Fruit fly (Drosophila melanogaster) whole organism, prepupa: ENCODE measurements around the gene CG17776.

Source experiments
- CG10631 ChIP-seq: fragments of 200-800 bp; sonication (Bioruptor generic); optimal IDR thresholded peaks from 2 replicates; lab custom pipeline; 2016; ENCODE audit warnings: missing biosample characterization, missing genetic modification characterization
- CG11762 ChIP-seq: fragments of 200-800 bp; sonication (Bioruptor generic); optimal IDR thresholded peaks from 3 replicates; lab custom pipeline; 2016; ENCODE audit warnings: missing biosample characterization, missing genetic modification characterization; ENCODE audit not compliant: insufficient read depth
- CG11902 ChIP-seq: fragments of 200-800 bp; sonication (Bioruptor generic); optimal IDR thresholded peaks from 3 replicates; lab custom pipeline; 2016; ENCODE audit warnings: missing biosample characterization, missing genetic modification characterization
- CG15336 ChIP-seq: fragments of 200-800 bp; sonication (Bioruptor generic); IDR thresholded peaks from 2 replicates; pipeline ENCODE4 v1.3.6; 2022; ENCODE audit warnings: missing biosample characterization, missing genetic modification characterization
- CG1621 ChIP-seq: fragments of 200-800 bp; sonication (Bioruptor generic); optimal IDR thresholded peaks from 3 replicates; lab custom pipeline; 2018; ENCODE audit warnings: missing biosample characterization, mild to moderate bottlenecking, missing genetic modification characterization
- CG16779 ChIP-seq: fragments of 200-800 bp; sonication (Bioruptor generic); optimal IDR thresholded peaks from 3 replicates; lab custom pipeline; 2017; ENCODE audit warnings: missing biosample characterization, mild to moderate bottlenecking, missing genetic modification characterization
- CG3032 ChIP-seq: fragments of 200-800 bp; optimal IDR thresholded peaks from 2 replicates; lab custom pipeline; 2019; ENCODE audit warnings: missing biosample characterization, mild to moderate bottlenecking, missing genetic modification characterization, moderate library complexity
- CG31627 ChIP-seq: fragments of 200-800 bp; sonication (Bioruptor generic); optimal IDR thresholded peaks from 3 replicates; lab custom pipeline; 2016; ENCODE audit warnings: missing biosample characterization, missing genetic modification characterization
- CG32006 ChIP-seq: fragments of 200-800 bp; sonication (Bioruptor generic); optimal IDR thresholded peaks from 3 replicates; lab custom pipeline; 2017; ENCODE audit warnings: missing biosample characterization, mild to moderate bottlenecking, missing genetic modification characterization
- CG34406 ChIP-seq: fragments of 200-800 bp; sonication (Bioruptor generic); optimal IDR thresholded peaks from 3 replicates; lab custom pipeline; 2016; ENCODE audit warnings: missing biosample characterization, missing genetic modification characterization
- CG3919 ChIP-seq: fragments of 200-800 bp; sonication (Bioruptor generic); optimal IDR thresholded peaks from 3 replicates; lab custom pipeline; 2016; ENCODE audit warnings: missing biosample characterization, missing genetic modification characterization
- CG6163 ChIP-seq: fragments of 200-800 bp; sonication (Bioruptor generic); IDR thresholded peaks from 3 replicates; pipeline ENCODE4 v1.3.6; 2022; ENCODE audit warnings: missing biosample characterization, missing genetic modification characterization
- CG6276 ChIP-seq: fragments of 200-800 bp; sonication (Bioruptor generic); optimal IDR thresholded peaks from 2 replicates; lab custom pipeline; 2017; ENCODE audit warnings: missing biosample characterization, mild to moderate bottlenecking, missing genetic modification characterization
- CG6792 ChIP-seq: fragments of 200-800 bp; sonication (Bioruptor generic); optimal IDR thresholded peaks from 3 replicates; lab custom pipeline; 2016; ENCODE audit warnings: missing biosample characterization, missing genetic modification characterization
- CG7368 ChIP-seq: fragments of 200-800 bp; sonication (Bioruptor generic); optimal IDR thresholded peaks from 3 replicates; lab custom pipeline; 2016; ENCODE audit warnings: missing biosample characterization, missing genetic modification characterization
- CG8119 ChIP-seq: fragments of 200-800 bp; sonication (Bioruptor generic); IDR thresholded peaks from 3 replicates; pipeline ENCODE4 v1.3.6; 2022; ENCODE audit warnings: missing biosample characterization, missing genetic modification characterization
- CG8632 ChIP-seq: fragments of 200-800 bp; sonication (Bioruptor generic); optimal IDR thresholded peaks from 3 replicates; lab custom pipeline; 2016; ENCODE audit warnings: missing biosample characterization, missing genetic modification characterization
- CG9139 ChIP-seq: fragments of 200-800 bp; sonication (Bioruptor generic); optimal IDR thresholded peaks from 3 replicates; lab custom pipeline; 2017; ENCODE audit warnings: missing biosample characterization, mild to moderate bottlenecking, missing genetic modification characterization
- Eip75B ChIP-seq: fragments of 200-800 bp; sonication (Bioruptor generic); optimal IDR thresholded peaks from 3 replicates; lab custom pipeline; 2016; ENCODE audit warnings: missing biosample characterization, missing genetic modification characterization
- Eip78C ChIP-seq: fragments of 200-800 bp; sonication (Bioruptor generic); peaks from one replicate; lab custom pipeline; 2016; ENCODE audit warnings: missing biosample characterization, missing genetic modification characterization
- Eip93F ChIP-seq: fragments of 200-800 bp; sonication (Bioruptor generic); optimal IDR thresholded peaks from 2 replicates; lab custom pipeline; 2016; ENCODE audit warnings: missing biosample characterization, mild to moderate bottlenecking, missing genetic modification characterization
- Ets21C ChIP-seq: fragments of 200-800 bp; sonication (Bioruptor generic); optimal IDR thresholded peaks from 3 replicates; lab custom pipeline; 2016; ENCODE audit warnings: missing biosample characterization, missing genetic modification characterization
- Ets96B ChIP-seq: fragments of 200-800 bp; optimal IDR thresholded peaks from 2 replicates; lab custom pipeline; 2019; ENCODE audit warnings: missing biosample characterization, mild to moderate bottlenecking, missing genetic modification characterization, moderate library complexity
- Gug ChIP-seq: fragments of 200-800 bp; sonication (Bioruptor generic); IDR thresholded peaks from 2 replicates; pipeline ENCODE4 v1.3.6; 2022; ENCODE audit warnings: missing biosample characterization, missing genetic modification characterization
- Hr39 ChIP-seq: fragments of 200-800 bp; sonication (Bioruptor generic); optimal IDR thresholded peaks from 2 replicates; lab custom pipeline; 2016; ENCODE audit warnings: missing biosample characterization, missing genetic modification characterization
- Lpt ChIP-seq: fragments of 200-800 bp; sonication (Bioruptor generic); optimal IDR thresholded peaks from 3 replicates; lab custom pipeline; 2016; ENCODE audit warnings: missing biosample characterization, missing genetic modification characterization
- OdsH ChIP-seq: fragments of 200-800 bp; sonication (Bioruptor generic); optimal IDR thresholded peaks from 3 replicates; lab custom pipeline; 2016; ENCODE audit warnings: missing biosample characterization, missing genetic modification characterization
- Smox ChIP-seq: fragments of 200-800 bp; sonication (Bioruptor generic); optimal IDR thresholded peaks from 3 replicates; lab custom pipeline; 2016; ENCODE audit warnings: missing biosample characterization, missing genetic modification characterization
- Sox14 ChIP-seq: fragments of 200-800 bp; sonication (Bioruptor generic); optimal IDR thresholded peaks from 3 replicates; lab custom pipeline; 2016; ENCODE audit warnings: missing biosample characterization, missing genetic modification characterization
- Sox15 ChIP-seq: fragments of 200-800 bp; sonication (Bioruptor generic); optimal IDR thresholded peaks from 3 replicates; lab custom pipeline; 2016; ENCODE audit warnings: missing biosample characterization, missing genetic modification characterization
- acj6 ChIP-seq: fragments of 200-800 bp; sonication (Bioruptor generic); optimal IDR thresholded peaks from 3 replicates; lab custom pipeline; 2016; ENCODE audit warnings: missing biosample characterization, missing genetic modification characterization
- cyc ChIP-seq: fragments of 200-800 bp; sonication (Bioruptor generic); optimal IDR thresholded peaks from 3 replicates; lab custom pipeline; 2016; ENCODE audit warnings: missing biosample characterization, missing genetic modification characterization
- dac ChIP-seq: fragments of 200-800 bp; sonication (Bioruptor generic); optimal IDR thresholded peaks from 2 replicates; lab custom pipeline; 2017; ENCODE audit warnings: missing biosample characterization, mild to moderate bottlenecking, missing genetic modification characterization
- dsx ChIP-seq: fragments of 200-800 bp; optimal IDR thresholded peaks from 3 replicates; lab custom pipeline; 2019; ENCODE audit warnings: missing biosample characterization, mild to moderate bottlenecking, missing genetic modification characterization, moderate library complexity; ENCODE audit not compliant: poor library complexity, severe bottlenecking
- eg ChIP-seq: fragments of 200-800 bp; sonication (Bioruptor generic); IDR thresholded peaks from 3 replicates; pipeline ENCODE4 v1.3.6; 2022; ENCODE audit warnings: missing biosample characterization, missing genetic modification characterization
- esn ChIP-seq: fragments of 200-800 bp; sonication (Bioruptor generic); optimal IDR thresholded peaks from 2 replicates; lab custom pipeline; 2016; ENCODE audit warnings: missing biosample characterization, mild to moderate bottlenecking, missing genetic modification characterization, moderate library complexity
- fd85E ChIP-seq: fragments of 200-800 bp; sonication (Bioruptor generic); optimal IDR thresholded peaks from 3 replicates; lab custom pipeline; 2016; ENCODE audit warnings: missing biosample characterization, missing genetic modification characterization
- fkh ChIP-seq: fragments of 200-800 bp; sonication (Bioruptor generic); optimal IDR thresholded peaks from 3 replicates; lab custom pipeline; 2017; ENCODE audit warnings: missing biosample characterization, mild to moderate bottlenecking, missing genetic modification characterization, moderate library complexity
- lz ChIP-seq: fragments of 200-800 bp; sonication (Bioruptor generic); optimal IDR thresholded peaks from 3 replicates; lab custom pipeline; 2016; ENCODE audit warnings: missing biosample characterization, missing genetic modification characterization
- net ChIP-seq: fragments of 200-800 bp; sonication (Bioruptor generic); optimal IDR thresholded peaks from 3 replicates; lab custom pipeline; 2016; ENCODE audit warnings: missing biosample characterization, missing genetic modification characterization
- pdm3 ChIP-seq: fragments of 200-800 bp; sonication (Bioruptor generic); optimal IDR thresholded peaks from 3 replicates; lab custom pipeline; 2016; ENCODE audit warnings: missing biosample characterization, missing genetic modification characterization
- salr ChIP-seq, 2 experiments: fragments of 200-800 bp; sonication (Bioruptor generic); optimal IDR thresholded peaks; 3 replicates each; lab custom pipeline; 2016 to 2018; ENCODE audit warnings: missing biosample characterization in 2 of 2, missing genetic modification characterization in 2 of 2, mild to moderate bottlenecking in 1 of 2
- ss ChIP-seq, 2 experiments: fragments of 200-800 bp; sonication (Bioruptor generic); optimal IDR thresholded peaks; 2 replicates in 1 of 2; 3 replicates in 1 of 2; lab custom pipeline; 2017 to 2018; ENCODE audit warnings: mild to moderate bottlenecking in 2 of 2, missing biosample characterization in 2 of 2, missing genetic modification characterization in 2 of 2, moderate library complexity in 1 of 2
- svp ChIP-seq: fragments of 200-800 bp; sonication (Bioruptor generic); peaks from one replicate; lab custom pipeline; 2016; ENCODE audit warnings: missing biosample characterization, missing genetic modification characterization
- topi ChIP-seq: fragments of 200-800 bp; sonication (Bioruptor generic); optimal IDR thresholded peaks from 3 replicates; lab custom pipeline; 2016; ENCODE audit warnings: missing biosample characterization, missing genetic modification characterization
- vri ChIP-seq: fragments of 200-800 bp; sonication (Bioruptor generic); optimal IDR thresholded peaks from 3 replicates; lab custom pipeline; 2016; ENCODE audit warnings: missing biosample characterization, mild to moderate bottlenecking, missing genetic modification characterization

Gene CG17776

DNA sequence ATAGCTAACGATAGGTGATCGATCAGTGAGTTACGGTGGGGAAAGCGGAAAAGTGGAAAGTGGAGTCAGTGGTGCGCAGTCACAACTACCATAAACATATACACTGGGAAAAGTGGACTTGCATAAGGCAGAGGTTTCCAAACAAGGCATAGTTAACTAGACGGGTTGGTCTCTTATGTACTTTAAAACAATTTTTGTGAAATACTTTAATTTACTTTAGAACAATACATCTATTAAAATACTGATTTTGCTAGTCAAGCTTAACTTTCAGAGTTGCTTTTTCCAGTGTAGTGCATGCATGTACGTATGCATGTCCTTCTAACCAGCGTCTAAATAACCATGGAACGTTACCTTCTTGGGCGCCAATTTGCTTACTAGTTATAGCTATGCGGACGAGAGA is 35.4 kb downstream of the CG17776 start (continued):
- TF ChIP-seq CG10631 (GFP tag; lab: Kevin White, UChicago) (peak; percentile 9), CG11902 (no peak), Eip93F (no peak), eg (GFP tag; lab: Robert Waterston, UW) (peak; percentile 54; the same call in 2 of the 3 replicates), CG9139 (GFP tag; lab: Kevin White, UChicago) (no peak), CG8632 (GFP tag; lab: Kevin White, UChicago) (no peak), Hr39 (GFP tag; lab: Kevin White, UChicago) (no peak), Sox15 (GFP tag; lab: Kevin White, UChicago) (no peak), vri (GFP tag; lab: Kevin White, UChicago) (no peak), CG7368 (no peak), esn (GFP tag; lab: Kevin White, UChicago) (peak; percentile 15), CG15336 (GFP tag; lab: Robert Waterston, UW) (peak; percentile 57), dsx (GFP tag; lab: Kevin White, UChicago) (no peak), pdm3 (no peak), CG6792 (GFP tag; lab: Kevin White, UChicago) (no peak), Gug (GFP tag; lab: Robert Waterston, UW) (no peak), CG34406 (GFP tag; lab: Kevin White, UChicago) (no peak), Lpt (GFP tag; lab: Kevin White, UChicago) (peak; percentile 20), OdsH (GFP tag; lab: Kevin White, UChicago) (peak; percentile 43), CG6163 (GFP tag; lab: Robert Waterston, UW) (peak; percentile 58; the same call in 2 of the 3 replicates), CG3919 (GFP tag; lab: Kevin White, UChicago) (peak; percentile 38)
- TF ChIP-seq, all 60 proteins: peak for 23

- TF ChIP-seq Smox (GFP tag; lab: Kevin White, UChicago) (no peak), Ets96B (tag; lab: Kevin White, UChicago) (no peak), salr (GFP tag; optimal IDR thresholded peaks at IDR 0.05; lab: Kevin White, UChicago) (no peak), CG6276 (no peak), CG8632 (GFP tag; lab: Kevin White, UChicago) (no peak), ss (GFP tag; optimal IDR thresholded peaks at IDR 0.05; lab: Kevin White, UChicago) (no peak), CG32006 (GFP tag; lab: Kevin White, UChicago) (no peak), Lpt (GFP tag; lab: Kevin White, UChicago) (no peak)
Observed at dm6 chrX:2221598-2221997, 37.1 kb downstream of the CG17776 start.

- TF ChIP-seq CG8119 (GFP tag; lab: Robert Waterston, UW): peak; percentile 84
- TF ChIP-seq fd85E: no peak
- TF ChIP-seq Lpt (GFP tag; lab: Kevin White, UChicago): peak; percentile 70
- peak; percentile 96 for TF ChIP-seq svp (GFP tag; lab: Kevin White, UChicago)
- TF ChIP-seq CG1621 (tag; lab: Kevin White, UChicago): peak; percentile 73
- peak; percentile 81 for TF ChIP-seq CG6792 (GFP tag; lab: Kevin White, UChicago)
- TF ChIP-seq OdsH (GFP tag; lab: Kevin White, UChicago): no peak
- peak; percentile 90 for TF ChIP-seq Ets96B (tag; lab: Kevin White, UChicago)
- TF ChIP-seq CG8632 (GFP tag; lab: Kevin White, UChicago): peak; percentile 84
- TF ChIP-seq CG7368: peak; percentile 93
- peak; percentile 74 for TF ChIP-seq CG31627 (GFP tag; lab: Kevin White, UChicago)
- no peak for TF ChIP-seq pdm3
- TF ChIP-seq CG9139 (GFP tag; lab: Kevin White, UChicago): peak; percentile 75
- no peak for TF ChIP-seq CG10631 (GFP tag; lab: Kevin White, UChicago)
- TF ChIP-seq lz (GFP tag; lab: Kevin White, UChicago): peak; percentile 77
- TF ChIP-seq fkh (GFP tag; lab: Kevin White, UChicago): peak; percentile 95
- TF ChIP-seq Sox14: peak; percentile 82
- TF ChIP-seq cyc (GFP tag; lab: Kevin White, UChicago): peak; percentile 88
- peak; percentile 77 for TF ChIP-seq CG15336 (GFP tag; lab: Robert Waterston, UW)
- peak; percentile 58 for TF ChIP-seq dac (GFP tag; lab: Kevin White, UChicago)
- TF ChIP-seq acj6 (GFP tag; lab: Kevin White, UChicago): no peak
- TF ChIP-seq Eip78C (GFP tag; lab: Kevin White, UChicago): peak; percentile 97
- peak; percentile 56 for TF ChIP-seq vri (GFP tag; lab: Kevin White, UChicago)
- peak; percentile 92 for TF ChIP-seq CG3032 (tag; lab: Kevin White, UChicago)
- peak; percentile 89 for TF ChIP-seq net (GFP tag; lab: Kevin White, UChicago)
- peak; percentile 94 for TF ChIP-seq Eip75B (GFP tag; lab: Kevin White, UChicago)
- peak; percentile 91 for TF ChIP-seq CG11762
- TF ChIP-seq CG16779 (tag; lab: Kevin White, UChicago): peak; percentile 91
- peak; percentile 78 for TF ChIP-seq CG32006 (GFP tag; lab: Kevin White, UChicago)
- TF ChIP-seq topi (GFP tag; lab: Kevin White, UChicago): peak; percentile 90
- TF ChIP-seq Ets21C (GFP tag; lab: Kevin White, UChicago): peak; percentile 68
Observed at dm6 chrX:2222181-2222790, 37.8 kb downstream of the CG17776 start, which contains the start of gene Vinc. Gene Vinc (minus strand): TSS chrX:2222567.
